Worm (Caenorhabditis elegans): ENCODE measurements around the gene R13A1.1.

- TF ChIP-seq aly-1 (tag; optimal IDR thresholded peaks at IDR 0.05) (no peak), ama-1 (optimal IDR thresholded peaks at IDR 0.05) (no peak), sea-1 (GFP tag; conservative IDR thresholded peaks at IDR 0.05) (no peak), tbx-37 (GFP tag; conservative IDR thresholded peaks at IDR 0.05) (no peak), flt-1 (GFP tag; IDR thresholded peaks at IDR 0.05) (no peak), ets-7 (tag; optimal IDR thresholded peaks at IDR 0.05) (no peak), ceh-13 (GFP tag; optimal IDR thresholded peaks at IDR 0.05) (no peak), pes-1 (GFP tag; IDR thresholded peaks at IDR 0.05) (no peak), tra-4 (tag; optimal IDR thresholded peaks at IDR 0.05) (no peak), hnd-1 (tag; optimal IDR thresholded peaks at IDR 0.05) (no peak), hmbx-1 (tag; optimal IDR thresholded peaks at IDR 0.05) (no peak), B0310.2 (tag; optimal IDR thresholded peaks at IDR 0.05) (no peak)
Observed at ce11 chrIV:7195734-7196133, 24.1 kb upstream of the R13A1.1 start, which contains the start of gene best-16.
